Fruit fly (Drosophila melanogaster) whole organism, embryonic: ENCODE results near the gene Gclm.

Source experiments
- Ada2b ChIP-seq: fragments of 200-800 bp; sonication (Bioruptor generic); IDR thresholded peaks from 2 replicates; pipeline ENCODE4 v1.3.6; 2022; ENCODE audit warnings: missing biosample characterization, missing genetic modification characterization
- CG14014 ChIP-seq: fragments of 200-800 bp; sonication (Bioruptor generic); IDR thresholded peaks from 2 replicates; pipeline ENCODE4 v1.3.6; 2022; ENCODE audit warnings: missing biosample characterization, missing genetic modification characterization
- CG14860 ChIP-seq: fragments of 200-800 bp; sonication (Bioruptor generic); IDR thresholded peaks from 3 replicates; pipeline ENCODE4 v1.3.6; 2022; ENCODE audit warnings: missing biosample characterization, missing genetic modification characterization; ENCODE audit not compliant: partially characterized antibody
- CG16863 ChIP-seq: fragments of 200-800 bp; sonication (Bioruptor generic); optimal IDR thresholded peaks from 3 replicates; lab custom pipeline; 2016; ENCODE audit warnings: missing biosample characterization, missing genetic modification characterization
- CG17186 ChIP-seq: fragments of 200-800 bp; sonication (Bioruptor generic); optimal IDR thresholded peaks from 3 replicates; lab custom pipeline; 2017; ENCODE audit warnings: missing biosample characterization, missing genetic modification reagents, missing genetic modification characterization
- CG17328 ChIP-seq: fragments of 200-800 bp; sonication (Bioruptor generic); IDR thresholded peaks from 2 replicates; pipeline ENCODE4 v1.3.6; 2022; ENCODE audit warnings: missing biosample characterization, missing genetic modification characterization
- CG3726 ChIP-seq: fragments of 200-800 bp; sonication (Bioruptor generic); IDR thresholded peaks from 3 replicates; pipeline ENCODE4, ENCODE4 v1.3.6; 2022; ENCODE audit warnings: missing biosample characterization, missing genetic modification characterization
- CG3847 ChIP-seq: fragments of 200-800 bp; sonication (Bioruptor generic); IDR thresholded peaks from 2 replicates; pipeline ENCODE4 v1.3.6; 2022; ENCODE audit warnings: missing biosample characterization, missing genetic modification characterization
- CG4360 ChIP-seq: fragments of 200-800 bp; sonication (Bioruptor generic); IDR thresholded peaks from 2 replicates; pipeline ENCODE4 v1.3.6; 2022; ENCODE audit warnings: missing biosample characterization, missing genetic modification characterization
- CG4730 ChIP-seq: fragments of 200-800 bp; sonication (Bioruptor generic); IDR thresholded peaks from 2 replicates; pipeline ENCODE4 v1.3.6; 2022; ENCODE audit warnings: missing biosample characterization, missing genetic modification characterization
- CG4820 ChIP-seq: fragments of 200-800 bp; sonication (Bioruptor generic); optimal IDR thresholded peaks from 3 replicates; lab custom pipeline; 2016; ENCODE audit warnings: missing biosample characterization, missing genetic modification characterization
- CG7745 ChIP-seq: fragments of 200-800 bp; sonication (Bioruptor generic); optimal IDR thresholded peaks from 2 replicates; lab custom pipeline; 2018; ENCODE audit warnings: missing biosample characterization, mild to moderate bottlenecking, missing genetic modification characterization, moderate library complexity
- CG8089 ChIP-seq: fragments of 200-800 bp; sonication (Bioruptor generic); optimal IDR thresholded peaks from 3 replicates; lab custom pipeline; 2016; ENCODE audit warnings: missing biosample characterization, missing genetic modification characterization
- CTCF ChIP-seq: fragments of 200-800 bp; sonication (Bioruptor generic); optimal IDR thresholded peaks from 2 replicates; lab custom pipeline; 2017; ENCODE audit warnings: missing biosample characterization, mild to moderate bottlenecking, missing genetic modification characterization, moderate library complexity
- Doc3 ChIP-seq: fragments of 200-800 bp; sonication (Bioruptor generic); IDR thresholded peaks from 3 replicates; pipeline ENCODE4 v1.3.6; 2022; ENCODE audit warnings: missing biosample characterization, missing genetic modification characterization; ENCODE audit not compliant: partially characterized antibody
- Fer2 ChIP-seq: fragments of 200-800 bp; sonication (Bioruptor generic); optimal IDR thresholded peaks from 2 replicates; lab custom pipeline; 2018; ENCODE audit warnings: missing biosample characterization, mild to moderate bottlenecking, missing genetic modification characterization, moderate library complexity
- Gug ChIP-seq: fragments of 200-800 bp; sonication (Bioruptor generic); IDR thresholded peaks from 4 replicates; pipeline ENCODE4 v1.3.6; 2022; ENCODE audit warnings: missing biosample characterization, missing genetic modification characterization
- HLH3B ChIP-seq: fragments of 200-800 bp; sonication (Bioruptor generic); IDR thresholded peaks from 2 replicates; pipeline ENCODE4 v1.3.6; 2022; ENCODE audit warnings: missing biosample characterization, missing genetic modification characterization
- Hr39 ChIP-seq: fragments of >200 bp; optimal IDR thresholded peaks from 2 replicates; lab custom pipeline; 2017
- Lhr ChIP-seq: fragments of 200-800 bp; sonication (Bioruptor generic); optimal IDR thresholded peaks from 3 replicates; lab custom pipeline; 2017; ENCODE audit warnings: mild to moderate bottlenecking, missing biosample characterization, missing genetic modification reagents, missing genetic modification characterization
- Optix ChIP-seq: fragments of 200-800 bp; sonication (Bioruptor generic); IDR thresholded peaks from 3 replicates; pipeline ENCODE4 v1.3.6; 2022; ENCODE audit warnings: missing biosample characterization, missing genetic modification characterization
- Pdp1 ChIP-seq, 2 experiments: fragments of 200-800 bp; sonication (Bioruptor generic); optimal IDR thresholded peaks; 3 replicates each; lab custom pipeline; 2016; ENCODE audit warnings: missing biosample characterization in 2 of 2, missing genetic modification characterization in 2 of 2, mild to moderate bottlenecking in 1 of 2, moderate library complexity in 1 of 2
- Rx ChIP-seq: fragments of 200-800 bp; sonication (Bioruptor generic); IDR thresholded peaks from 2 replicates; pipeline ENCODE4 v1.3.6; 2022; ENCODE audit warnings: missing biosample characterization, missing genetic modification characterization
- Sry-β ChIP-seq: fragments of 200-800 bp; sonication (Bioruptor generic); optimal IDR thresholded peaks from 2 replicates; lab custom pipeline; 2018; ENCODE audit warnings: missing biosample characterization, mild to moderate bottlenecking, missing genetic modification characterization, moderate library complexity
- Xbp1 ChIP-seq: fragments of 200-800 bp; sonication (Bioruptor generic); optimal IDR thresholded peaks from 3 replicates; lab custom pipeline; 2016; ENCODE audit warnings: missing biosample characterization, mild to moderate bottlenecking, missing genetic modification characterization
- YL-1 ChIP-seq: fragments of 200-800 bp; sonication (Bioruptor generic); optimal IDR thresholded peaks from 3 replicates; lab custom pipeline; 2017; ENCODE audit warnings: missing biosample characterization, mild to moderate bottlenecking, missing genetic modification characterization
- cg ChIP-seq: fragments of 200-800 bp; sonication (Bioruptor generic); optimal IDR thresholded peaks from 3 replicates; lab custom pipeline; 2019; ENCODE audit warnings: missing biosample characterization, mild to moderate bottlenecking, missing genetic modification characterization, moderate library complexity
- ci ChIP-seq: fragments of 200-800 bp; sonication (Bioruptor generic); IDR thresholded peaks from 3 replicates; pipeline ENCODE4 v1.3.6; 2022; ENCODE audit warnings: missing biosample characterization, missing genetic modification characterization
- crol ChIP-seq: fragments of 200-800 bp; sonication (Bioruptor generic); IDR thresholded peaks from 2 replicates; pipeline ENCODE4 v1.3.6; 2022; ENCODE audit warnings: missing biosample characterization, missing genetic modification characterization
- dan ChIP-seq: fragments of 200-800 bp; sonication (Bioruptor generic); IDR thresholded peaks from 2 replicates; pipeline ENCODE4 v1.3.6; 2022; ENCODE audit warnings: missing biosample characterization, missing genetic modification characterization
- ems ChIP-seq: fragments of 200-800 bp; sonication (Bioruptor generic); optimal IDR thresholded peaks from 3 replicates; lab custom pipeline; 2016; ENCODE audit warnings: missing biosample characterization, missing genetic modification characterization
- fd102C ChIP-seq: fragments of 200-800 bp; sonication (Bioruptor generic); optimal IDR thresholded peaks from 2 replicates; lab custom pipeline; 2018; ENCODE audit warnings: missing biosample characterization, mild to moderate bottlenecking, missing genetic modification characterization, moderate library complexity
- fd3F ChIP-seq: fragments of 200-800 bp; sonication (Bioruptor generic); optimal IDR thresholded peaks from 2 replicates; lab custom pipeline; 2018; ENCODE audit warnings: missing biosample characterization, mild to moderate bottlenecking, missing genetic modification characterization, moderate library complexity
- grau ChIP-seq: fragments of 200-800 bp; optimal IDR thresholded peaks from 3 replicates; lab custom pipeline; 2019; ENCODE audit warnings: missing biosample characterization, mild to moderate bottlenecking, missing genetic modification characterization, moderate library complexity
- gro ChIP-seq: fragments of 200-800 bp; sonication (Bioruptor generic); optimal IDR thresholded peaks from 2 replicates; lab custom pipeline; 2016; ENCODE audit warnings: missing biosample characterization, missing genetic modification characterization
- ind ChIP-seq: fragments of 200-800 bp; sonication (Bioruptor generic); optimal IDR thresholded peaks from 3 replicates; lab custom pipeline; 2016; ENCODE audit warnings: missing biosample characterization, missing genetic modification characterization
- jigr1 ChIP-seq: fragments of 200-800 bp; sonication (Bioruptor generic); IDR thresholded peaks from 3 replicates; pipeline ENCODE4 v1.3.6; 2022; ENCODE audit warnings: missing biosample characterization, missing genetic modification characterization
- ken ChIP-seq: fragments of 200-800 bp; sonication (Bioruptor generic); IDR thresholded peaks from 3 replicates; pipeline ENCODE4 v1.3.6; 2022; ENCODE audit warnings: missing biosample characterization, missing genetic modification characterization
- pfk ChIP-seq: fragments of 200-800 bp; sonication (Bioruptor generic); optimal IDR thresholded peaks from 2 replicates; lab custom pipeline; 2018; ENCODE audit warnings: missing biosample characterization, mild to moderate bottlenecking, missing genetic modification characterization, moderate library complexity
- phol ChIP-seq: fragments of 200-800 bp; sonication (Bioruptor generic); optimal IDR thresholded peaks from 3 replicates; lab custom pipeline; 2018; ENCODE audit warnings: missing biosample characterization, mild to moderate bottlenecking, missing genetic modification characterization, moderate library complexity
- psq ChIP-seq: fragments of 200-800 bp; sonication (Bioruptor generic); optimal IDR thresholded peaks from 2 replicates; lab custom pipeline; 2017; ENCODE audit warnings: missing biosample characterization, missing genetic modification characterization
- pum ChIP-seq: fragments of 200-800 bp; sonication (Bioruptor generic); optimal IDR thresholded peaks from 2 replicates; lab custom pipeline; 2016; ENCODE audit warnings: missing biosample characterization, missing genetic modification characterization
- ranshi ChIP-seq: fragments of 200-800 bp; sonication (Bioruptor generic); IDR thresholded peaks from 2 replicates; pipeline ENCODE4 v1.3.6; 2022; ENCODE audit warnings: missing biosample characterization, missing genetic modification characterization
- rib ChIP-seq: fragments of 200-800 bp; sonication (Bioruptor generic); IDR thresholded peaks from 2 replicates; pipeline ENCODE4 v1.3.6; 2022; ENCODE audit warnings: missing biosample characterization, missing genetic modification characterization
- run ChIP-seq: fragments of 200-800 bp; sonication (Bioruptor generic); optimal IDR thresholded peaks from 3 replicates; lab custom pipeline; 2018; ENCODE audit warnings: missing biosample characterization, mild to moderate bottlenecking, missing genetic modification characterization
- slbo ChIP-seq: fragments of 200-800 bp; sonication (Bioruptor generic); IDR thresholded peaks from 2 replicates; pipeline ENCODE4 v1.3.6; 2022; ENCODE audit warnings: missing biosample characterization, missing genetic modification characterization
- tio ChIP-seq: fragments of 200-800 bp; sonication (Bioruptor generic); optimal IDR thresholded peaks from 2 replicates; lab custom pipeline; 2017; ENCODE audit warnings: missing biosample characterization, missing genetic modification characterization, inconsistent platforms
- usp ChIP-seq: fragments of >200 bp; optimal IDR thresholded peaks from 2 replicates; lab custom pipeline; 2017; ENCODE audit warnings: missing biosample characterization, missing genetic modification characterization
- vfl ChIP-seq: fragments of 200-800 bp; sonication (Bioruptor generic); optimal IDR thresholded peaks from 2 replicates; lab custom pipeline; 2016; ENCODE audit warnings: missing biosample characterization, missing genetic modification characterization

Gene Gclm

DNA sequence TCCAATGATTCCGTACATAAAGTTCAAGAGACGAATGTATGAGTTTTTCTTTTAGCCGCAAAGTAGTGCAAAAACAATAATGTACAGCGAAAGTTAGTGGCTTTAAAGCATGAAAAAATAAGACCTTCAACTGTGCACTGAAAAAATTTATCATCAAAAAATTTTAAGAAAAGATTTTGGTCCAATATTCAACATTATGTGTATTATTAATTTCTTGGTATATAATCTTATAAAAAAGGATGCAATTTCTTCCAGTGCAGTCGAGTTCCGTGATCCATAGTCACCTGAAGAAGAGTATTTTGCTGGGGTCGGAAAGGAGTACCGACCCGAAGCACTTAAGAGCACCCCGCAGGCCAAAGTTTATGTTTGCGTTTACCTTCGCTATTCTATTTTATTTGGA is 17.7 kb downstream of the Gclm start (continued):
- TF ChIP-seq crol (GFP tag; lab: Robert Waterston, UW) (no peak), CG17186 (GFP tag; lab: Kevin White, UChicago) (no peak), CG4820 (GFP tag; lab: Kevin White, UChicago) (no peak), CG8089 (GFP tag; lab: Kevin White, UChicago) (no peak), CTCF (GFP tag; lab: Kevin White, UChicago) (no peak), usp (GFP tag; lab: Kevin White, UChicago) (no peak), pfk (GFP tag; lab: Kevin White, UChicago) (no peak), Xbp1 (GFP tag; lab: Kevin White, UChicago) (peak; percentile 37), Lhr (GFP tag; lab: Kevin White, UChicago) (no peak), CG3847 (peak; percentile 34; the same call in 1 of the 2 replicates), Optix (GFP tag; lab: Robert Waterston, UW) (no peak), ci (GFP tag; lab: Robert Waterston, UW) (peak; percentile 77), ranshi (GFP tag; lab: Robert Waterston, UW) (peak; percentile 42; the same call in 1 of the 2 replicates), vfl (GFP tag; lab: Kevin White, UChicago) (no peak)

dm6 chr3R:22667959-22668316 is 18.4 kb downstream of the Gclm start:
- TF ChIP-seq cg (GFP tag; lab: Kevin White, UChicago) (peak; percentile 61), ken (GFP tag; lab: Robert Waterston, UW) (0 out of 3 replicates have a peak, but pooled peaks have one; percentile 1), crol (GFP tag; lab: Robert Waterston, UW) (peak; percentile 42), CG4360 (peak; percentile 50; the same call in 1 of the 2 replicates), tio (GFP tag; lab: Kevin White, UChicago) (no peak), CG17328 (GFP tag; lab: Robert Waterston, UW) (no peak), fd3F (GFP tag; lab: Kevin White, UChicago) (no peak), ind (GFP tag; lab: Kevin White, UChicago) (no peak), psq (no peak)

- TF ChIP-seq rib (GFP tag; lab: Robert Waterston, UW), result no peak
- peak; percentile 61; the same call in 1 of the 3 replicates for TF ChIP-seq jigr1 (GFP tag; lab: Robert Waterston, UW)
- peak; percentile 62 to 69 for TF ChIP-seq Pdp1 (GFP tag; optimal IDR thresholded peaks at IDR 0.05; lab: Kevin White, UChicago)
- TF ChIP-seq HLH3B (GFP tag; lab: Robert Waterston, UW), result peak; percentile 82
- TF ChIP-seq grau, result peak; percentile 76
- peak; percentile 81 for TF ChIP-seq ind (GFP tag; lab: Kevin White, UChicago)
- no peak for TF ChIP-seq Sry-β
- TF ChIP-seq ems (GFP tag; lab: Kevin White, UChicago), result peak; percentile 60
- TF ChIP-seq ci (GFP tag; lab: Robert Waterston, UW), result peak; percentile 84
- no peak for TF ChIP-seq CG7745 (tag; lab: Kevin White, UChicago)
- peak; percentile 70 for TF ChIP-seq CG16863 (GFP tag; lab: Kevin White, UChicago)
- no peak for TF ChIP-seq Gug (GFP tag; lab: Robert Waterston, UW)
- no peak for TF ChIP-seq CG14860 (GFP tag; lab: Robert Waterston, UW)
- no peak for TF ChIP-seq fd102C
- TF ChIP-seq CG4730 (GFP tag; lab: Robert Waterston, UW), result peak; percentile 64
- TF ChIP-seq run (tag; lab: Kevin White, UChicago), result peak; percentile 66
- TF ChIP-seq Hr39 (lab: Kevin White, UChicago), result no peak
- no peak for TF ChIP-seq YL-1 (GFP tag; lab: Kevin White, UChicago)
- TF ChIP-seq dan (GFP tag; lab: Robert Waterston, UW), result no peak; the same call in 1 of the 2 replicates
- peak; percentile 50 for TF ChIP-seq CG14014 (GFP tag; lab: Robert Waterston, UW)
- TF ChIP-seq Fer2 (tag; lab: Kevin White, UChicago), result peak; percentile 13
- TF ChIP-seq pum (GFP tag; lab: Kevin White, UChicago), result peak; percentile 39
- TF ChIP-seq Ada2b (GFP tag; lab: Robert Waterston, UW), result peak; percentile 66
- peak; percentile 60 for TF ChIP-seq slbo (GFP tag; lab: Robert Waterston, UW)
- TF ChIP-seq Doc3 (GFP tag; lab: Robert Waterston, UW), result no peak
- TF ChIP-seq Rx (GFP tag; lab: Robert Waterston, UW), result peak; percentile 55
- TF ChIP-seq gro (GFP tag; lab: Kevin White, UChicago), result no peak
- TF ChIP-seq CG3726, result peak; percentile 63; the same call in 2 of the 3 replicates
- TF ChIP-seq phol (tag; lab: Kevin White, UChicago), result peak; percentile 97
Measured at dm6 chr3R:22667284-22667958, 18.9 kb downstream of the Gclm start.
